Worm (Caenorhabditis elegans) whole organism, L4 larva: ENCODE data around the gene F44B9.8.

Experiments used
- F26F4.8 ChIP-seq: fragments of 200-800 bp; sonication (Bioruptor generic); conservative IDR thresholded peaks from 2 replicates; pipeline ENCODE4 v1.3.6; 2022; ENCODE audit warnings: missing genetic modification characterization, missing compliant biosample characterization
- T20F7.1 ChIP-seq: fragments of 200-800 bp; sonication (Bioruptor generic); optimal IDR thresholded peaks from 2 replicates; lab custom pipeline; 2018; ENCODE audit warnings: mild to moderate bottlenecking, missing genetic modification characterization, missing compliant biosample characterization
- aha-1 ChIP-seq: fragments of 150-350 bp; peaks from one replicate; lab custom pipeline; 2014; ENCODE audit warnings: missing biosample characterization, missing genetic modification characterization
- ceh-32 ChIP-seq: sonication (generic microtip); optimal IDR thresholded peaks from 2 replicates; lab custom pipeline; 2016; ENCODE audit warnings: mild to moderate bottlenecking, missing genetic modification characterization, missing compliant biosample characterization; ENCODE audit not compliant: poor library complexity
- ceh-44 ChIP-seq: fragments of 200-800 bp; sonication (Bioruptor generic); IDR thresholded peaks from 2 replicates; pipeline ENCODE4 v1.3.6; 2022; ENCODE audit warnings: missing genetic modification reagents, missing genetic modification characterization, missing compliant biosample characterization
- daf-12 ChIP-seq: fragments of 150-350 bp; optimal IDR thresholded peaks from 2 replicates; lab custom pipeline; 2014; ENCODE audit warnings: missing biosample characterization, missing genetic modification reagents, missing genetic modification characterization
- dmd-8 ChIP-seq: fragments of 200-800 bp; sonication (Bioruptor generic); IDR thresholded peaks from 2 replicates; pipeline ENCODE4 v1.3.6; 2022; ENCODE audit warnings: missing genetic modification characterization, missing compliant biosample characterization
- dve-1 ChIP-seq: sonication (generic microtip); optimal IDR thresholded peaks from 2 replicates; lab custom pipeline; 2017; ENCODE audit warnings: antibody characterized with exemption, mild to moderate bottlenecking, missing genetic modification characterization, missing compliant biosample characterization; ENCODE audit not compliant: insufficient read depth
- egl-27 ChIP-seq: sonication (generic microtip); optimal IDR thresholded peaks from 3 replicates; lab custom pipeline; 2017; ENCODE audit warnings: missing biosample characterization, missing genetic modification reagents, missing genetic modification characterization
- hlh-30 ChIP-seq: sonication (generic microtip); optimal IDR thresholded peaks from 2 replicates; lab custom pipeline; 2017; ENCODE audit warnings: antibody characterized with exemption, mild to moderate bottlenecking, missing genetic modification characterization, missing compliant biosample characterization; ENCODE audit not compliant: insufficient read depth
- lin-1 ChIP-seq: fragments of 200-800 bp; sonication (Bioruptor generic); IDR thresholded peaks from 2 replicates; pipeline ENCODE4 v1.3.6; 2022; ENCODE audit warnings: missing genetic modification reagents, missing genetic modification characterization, missing compliant biosample characterization
- lin-13 ChIP-seq: fragments of 150-350 bp; optimal IDR thresholded peaks from 2 replicates; lab custom pipeline; 2014; ENCODE audit warnings: missing biosample characterization, missing genetic modification reagents, missing genetic modification characterization
- lin-15B ChIP-seq: fragments of 150-350 bp; sonication (generic microtip); optimal IDR thresholded peaks from 3 replicates; lab custom pipeline; 2014; ENCODE audit warnings: missing biosample characterization, missing genetic modification characterization
- mdt-29 ChIP-seq: fragments of 200-800 bp; sonication (Bioruptor generic); IDR thresholded peaks from 2 replicates; pipeline ENCODE4 v1.3.6; 2022; ENCODE audit warnings: missing genetic modification reagents, missing genetic modification characterization, missing compliant biosample characterization
- nhr-102 ChIP-seq: sonication (generic microtip); optimal IDR thresholded peaks from 2 replicates; lab custom pipeline; 2016; ENCODE audit warnings: mild to moderate bottlenecking, missing genetic modification characterization, moderate library complexity, missing compliant biosample characterization
- nhr-111 ChIP-seq: fragments of 200-800 bp; sonication (Bioruptor generic); optimal IDR thresholded peaks from 2 replicates; lab custom pipeline; 2018; ENCODE audit warnings: mild to moderate bottlenecking, missing genetic modification characterization, missing compliant biosample characterization
- nhr-25 ChIP-seq: sonication (generic microtip); optimal IDR thresholded peaks from 2 replicates; lab custom pipeline; 2017; ENCODE audit warnings: missing genetic modification characterization, mild to moderate bottlenecking, missing compliant biosample characterization, antibody characterized with exemption, moderate library complexity, borderline replicate concordance; ENCODE audit not compliant: insufficient read depth
- nhr-41 ChIP-seq: fragments of 200-800 bp; sonication (Bioruptor generic); IDR thresholded peaks from 2 replicates; pipeline ENCODE4 v1.3.6; 2022; ENCODE audit warnings: missing genetic modification reagents, missing genetic modification characterization, missing compliant biosample characterization
- nhr-48 ChIP-seq: sonication (generic microtip); optimal IDR thresholded peaks from 2 replicates; lab custom pipeline; 2016; ENCODE audit warnings: mild to moderate bottlenecking, missing genetic modification characterization, missing compliant biosample characterization
- nhr-6 ChIP-seq: fragments of 150-350 bp; optimal IDR thresholded peaks from 2 replicates; lab custom pipeline; 2014; ENCODE audit warnings: missing biosample characterization, missing genetic modification characterization
- nhr-76 ChIP-seq: fragments of 150-350 bp; optimal IDR thresholded peaks from 2 replicates; lab custom pipeline; 2014; ENCODE audit warnings: missing biosample characterization, missing genetic modification characterization
- pha-4 ChIP-seq, 2 experiments: fragments of 150-350 bp in 1 of 2; fragments of 200-800 bp in 1 of 2; sonication (Bioruptor generic) in 1 of 2; IDR thresholded peaks in 1 of 2; optimal IDR thresholded peaks in 1 of 2; 2 replicates each; pipeline versions ENCODE4 v1.3.6 to Lab custom; 2014 to 2022; ENCODE audit warnings: missing genetic modification characterization in 2 of 2, missing genetic modification reagents in 2 of 2, missing biosample characterization in 1 of 2, missing compliant biosample characterization in 1 of 2
- php-3 ChIP-seq: fragments of 200-800 bp; sonication (Bioruptor generic); IDR thresholded peaks from 2 replicates; pipeline ENCODE4 v1.3.6; 2022; ENCODE audit warnings: missing genetic modification reagents, missing genetic modification characterization, missing compliant biosample characterization
- saeg-2 ChIP-seq: fragments of 200-800 bp; sonication (Bioruptor generic); IDR thresholded peaks from 2 replicates; pipeline ENCODE4 v1.3.6; 2022; ENCODE audit warnings: missing genetic modification reagents, missing genetic modification characterization, missing compliant biosample characterization
- spr-1 ChIP-seq: sonication (generic microtip); optimal IDR thresholded peaks from 2 replicates; lab custom pipeline; 2016; ENCODE audit warnings: mild to moderate bottlenecking, missing genetic modification characterization, missing compliant biosample characterization
- spr-3 ChIP-seq: fragments of 200-800 bp; sonication (Bioruptor generic); optimal IDR thresholded peaks from 2 replicates; lab custom pipeline; 2018; ENCODE audit warnings: mild to moderate bottlenecking, missing genetic modification characterization, missing compliant biosample characterization
- unc-39 ChIP-seq: sonication (generic microtip); optimal IDR thresholded peaks from 2 replicates; lab custom pipeline; 2017; ENCODE audit warnings: missing biosample characterization, missing genetic modification characterization
- unc-62 ChIP-seq, 3 experiments: fragments of 150-350 bp in 1 of 3; sonication (generic microtip); optimal IDR thresholded peaks in 2 of 3; peaks in 1 of 3; 1 replicate in 1 of 3; 2 replicates in 2 of 3; lab custom pipeline; 2014 to 2017; ENCODE audit warnings: missing biosample characterization in 3 of 3, missing genetic modification characterization in 3 of 3, missing genetic modification reagents in 3 of 3, missing genotype in 1 of 3
- zfp-2 ChIP-seq: sonication (generic microtip); optimal IDR thresholded peaks from 2 replicates; lab custom pipeline; 2016; ENCODE audit warnings: mild to moderate bottlenecking, missing genetic modification characterization, missing compliant biosample characterization
- ztf-7 ChIP-seq: fragments of 150-350 bp; optimal IDR thresholded peaks from 2 replicates; lab custom pipeline; 2014; ENCODE audit warnings: missing biosample characterization, missing genetic modification characterization

F44B9.8 gene

ce11 chrIII:8004091-8004490, 25.4 kb downstream of the F44B9.8 start, which contains the start of gene C06G4.6:
TSS of gene C06G4.6 (plus strand) at chrIII:8004391.
- peak; percentile 29 for TF ChIP-seq aha-1 (tag; lab: Kevin White, UChicago)
- no peak for TF ChIP-seq daf-12 (tag; lab: Kevin White, UChicago)
- no peak for TF ChIP-seq nhr-6 (tag; lab: Kevin White, UChicago)
- TF ChIP-seq zfp-2 (tag; lab: Kevin White, UChicago) = no peak
- no peak for TF ChIP-seq nhr-41 (GFP tag; lab: Robert Waterston, UW)
- no peak for TF ChIP-seq ceh-44 (GFP tag; lab: Robert Waterston, UW)
- TF ChIP-seq spr-3 (GFP tag; lab: Kevin White, UChicago) = no peak
- no peak for TF ChIP-seq ceh-32 (tag; lab: Kevin White, UChicago)
- no peak for TF ChIP-seq mdt-29 (GFP tag; lab: Robert Waterston, UW)
- TF ChIP-seq, all 104 proteins: peak for 1

- TF ChIP-seq nhr-25 (tag; lab: Kevin White, UChicago) = no peak
- TF ChIP-seq aha-1 (tag; lab: Kevin White, UChicago) = peak; percentile 67
- no peak for TF ChIP-seq dmd-8
Measured at ce11 chrIII:8001557-8001956, 27.9 kb downstream of the F44B9.8 start.

- TF ChIP-seq hlh-30 (tag; lab: Kevin White, UChicago) (no peak), nhr-111 (no peak), spr-1 (no peak), saeg-2 (GFP tag; lab: Robert Waterston, UW) (no peak), ceh-44 (GFP tag; lab: Robert Waterston, UW) (no peak), ztf-7 (no peak), F26F4.8 (GFP tag; lab: Robert Waterston, UW) (no peak), egl-27 (tag; lab: Kevin White, UChicago) (no peak), nhr-41 (GFP tag; lab: Robert Waterston, UW) (no peak), unc-39 (tag; lab: Kevin White, UChicago) (no peak), dve-1 (tag; lab: Kevin White, UChicago) (no peak), zfp-2 (tag; lab: Kevin White, UChicago) (no peak), php-3 (no peak), nhr-76 (tag; lab: Kevin White, UChicago) (no peak), lin-15B (no peak)
Measured at ce11 chrIII:7997447-7998046, 31.9 kb downstream of the F44B9.8 start.

- TF ChIP-seq lin-1 (GFP tag; lab: Robert Waterston, UW) (no peak), aha-1 (tag; lab: Kevin White, UChicago) (peak; percentile 50)
Measured at ce11 chrIII:7996353-7996752, 33.1 kb downstream of the F44B9.8 start, which contains the start of gene npr-17. TSS of gene npr-17 (minus strand) at chrIII:7996453.

ce11 chrIII:7986585-7987171, 42.8 kb downstream of the F44B9.8 start, which contains the start of gene hrpk-2:
TSS of gene hrpk-2 (plus strand) at chrIII:7987121.
- no peak for TF ChIP-seq nhr-48 (tag; lab: Kevin White, UChicago)
- no peak for TF ChIP-seq T20F7.1
- no peak for TF ChIP-seq nhr-102 (tag; lab: Kevin White, UChicago)
- no peak for TF ChIP-seq lin-13
- no peak for TF ChIP-seq pha-4 (GFP tag; IDR thresholded peaks at IDR 0.05; lab: Robert Waterston, UW)
- TF ChIP-seq pha-4 (tag; optimal IDR thresholded peaks at IDR 0.05; lab: Kevin White, UChicago) = no peak
- TF ChIP-seq unc-62 (GFP tag; optimal IDR thresholded peaks at IDR 0.05 in 1 of 2; lab: Kevin White, UChicago) = no peak
- no peak for TF ChIP-seq unc-62 (tag; optimal IDR thresholded peaks at IDR 0.05; lab: Kevin White, UChicago)
